Fruit fly (Drosophila melanogaster): Measurements from ENCODE around the gene CG5664.
A peak's percentile ranks its signal among the peaks of the same experiment; 100 is the strongest.

dm6 chr3L:21479636-21480035 is 38.5 kb upstream of the CG5664 start:
- TF ChIP-seq D1 (tag; optimal IDR thresholded peaks at IDR 0.05) (no peak), CG17806 (tag; optimal IDR thresholded peaks at IDR 0.05) (no peak), CG14655 (GFP tag; optimal IDR thresholded peaks at IDR 0.05) (peak; percentile 48), CG8159 (tag; optimal IDR thresholded peaks at IDR 0.05) (no peak), rn (GFP tag; IDR thresholded peaks at IDR 0.05) (0 out of 2 replicates have a peak, but pooled peaks have one; percentile 24), gl (tag; optimal IDR thresholded peaks at IDR 0.05) (peak; percentile 66), Ets98B (GFP tag; IDR thresholded peaks at IDR 0.05) (peak; percentile 75), CG13204 (GFP tag; optimal IDR thresholded peaks at IDR 0.05) (no peak), CG32121 (GFP tag; IDR thresholded peaks at IDR 0.05) (peak; percentile 66; the same call in 1 of the 2 replicates), CG15710 (tag; optimal IDR thresholded peaks at IDR 0.05) (no peak), Pif1B (GFP tag; optimal IDR thresholded peaks at IDR 0.05) (peak; percentile 33)
